Fruit fly (Drosophila melanogaster) whole organism, embryonic: ENCODE results near the gene mad2.

Experiments used
- Aef1 ChIP-seq: fragments of 200-800 bp; sonication (Bioruptor generic); IDR thresholded peaks from 3 replicates; pipeline ENCODE4 v1.3.6; 2022; ENCODE audit warnings: missing biosample characterization, missing genetic modification characterization
- Atf6 ChIP-seq: fragments of 200-800 bp; sonication (Bioruptor generic); IDR thresholded peaks from 2 replicates; pipeline ENCODE4 v1.3.6; 2022; ENCODE audit warnings: missing biosample characterization, missing genetic modification characterization
- Bdp1 ChIP-seq: fragments of 200-800 bp; sonication (Bioruptor generic); optimal IDR thresholded peaks from 3 replicates; lab custom pipeline; 2016; ENCODE audit warnings: missing biosample characterization, missing genetic modification characterization
- BtbVII ChIP-seq: fragments of 200-800 bp; sonication (Bioruptor generic); optimal IDR thresholded peaks from 3 replicates; lab custom pipeline; 2017; ENCODE audit warnings: missing biosample characterization, mild to moderate bottlenecking, missing genetic modification characterization
- C15 ChIP-seq: fragments of 200-800 bp; sonication (Bioruptor generic); IDR thresholded peaks from 3 replicates; pipeline ENCODE4 v1.3.6; 2022; ENCODE audit warnings: missing biosample characterization, missing genetic modification characterization
- CG10431 ChIP-seq: fragments of 200-800 bp; sonication (Bioruptor generic); optimal IDR thresholded peaks from 3 replicates; lab custom pipeline; 2018; ENCODE audit warnings: missing biosample characterization, mild to moderate bottlenecking, missing genetic modification characterization
- CG11093 ChIP-seq: fragments of 200-800 bp; sonication (Bioruptor generic); IDR thresholded peaks from 3 replicates; pipeline ENCODE4 v1.3.6; 2022; ENCODE audit warnings: missing biosample characterization, missing genetic modification characterization
- CG11696 ChIP-seq: fragments of 200-800 bp; sonication (Bioruptor generic); IDR thresholded peaks from 2 replicates; pipeline ENCODE4 v1.3.6; 2022; ENCODE audit warnings: missing biosample characterization, missing genetic modification characterization
- CG13123 ChIP-seq: fragments of 200-800 bp; sonication (Bioruptor generic); optimal IDR thresholded peaks from 2 replicates; lab custom pipeline; 2016; ENCODE audit warnings: missing biosample characterization, missing genetic modification characterization
- CG13424 ChIP-seq: fragments of 200-800 bp; sonication (Bioruptor generic); optimal IDR thresholded peaks from 2 replicates; lab custom pipeline; 2019; ENCODE audit warnings: missing biosample characterization, mild to moderate bottlenecking, missing genetic modification characterization, moderate library complexity
- CG1529 ChIP-seq: fragments of 200-800 bp; sonication (Bioruptor generic); optimal IDR thresholded peaks from 3 replicates; lab custom pipeline; 2018; ENCODE audit warnings: missing biosample characterization, missing genetic modification characterization
- CG1602 ChIP-seq: fragments of 200-800 bp; sonication (Bioruptor generic); optimal IDR thresholded peaks from 3 replicates; lab custom pipeline; 2016; ENCODE audit warnings: missing biosample characterization, missing genetic modification characterization
- CG17359 ChIP-seq: fragments of 200-800 bp; sonication (Bioruptor generic); optimal IDR thresholded peaks from 3 replicates; lab custom pipeline; 2018; ENCODE audit warnings: missing biosample characterization, mild to moderate bottlenecking, missing genetic modification characterization, moderate library complexity
- CG1832 ChIP-seq: fragments of 200-800 bp; sonication (Bioruptor generic); optimal IDR thresholded peaks from 2 replicates; lab custom pipeline; 2017; ENCODE audit warnings: missing biosample characterization, mild to moderate bottlenecking, missing genetic modification characterization, inconsistent platforms
- CG4360 ChIP-seq: fragments of 200-800 bp; sonication (Bioruptor generic); IDR thresholded peaks from 2 replicates; pipeline ENCODE4 v1.3.6; 2022; ENCODE audit warnings: missing biosample characterization, missing genetic modification characterization
- CG5953 ChIP-seq: fragments of 200-800 bp; sonication (Bioruptor generic); IDR thresholded peaks from 2 replicates; pipeline ENCODE4 v1.3.6; 2022; ENCODE audit warnings: missing biosample characterization, missing genetic modification characterization
- CG6683 ChIP-seq: fragments of 200-800 bp; sonication (Bioruptor generic); optimal IDR thresholded peaks from 2 replicates; lab custom pipeline; 2017; ENCODE audit warnings: missing biosample characterization, mild to moderate bottlenecking, missing genetic modification characterization, missing genetic modification reagents
- CG6689 ChIP-seq: fragments of 200-800 bp; sonication (Bioruptor generic); IDR thresholded peaks from 2 replicates; pipeline ENCODE4 v1.3.6; 2022; ENCODE audit warnings: missing biosample characterization, missing genetic modification characterization
- CG6765 ChIP-seq: fragments of 200-800 bp; sonication (Bioruptor generic); optimal IDR thresholded peaks from 3 replicates; lab custom pipeline; 2017; ENCODE audit warnings: missing biosample characterization, mild to moderate bottlenecking, missing genetic modification characterization
- CG6813 ChIP-seq: fragments of 200-800 bp; sonication (Bioruptor generic); optimal IDR thresholded peaks from 2 replicates; lab custom pipeline; 2017; ENCODE audit warnings: missing biosample characterization, missing genetic modification characterization, mild to moderate bottlenecking, moderate library complexity, missing genetic modification reagents
- Chrac-16 ChIP-seq: fragments of 200-800 bp; sonication (Bioruptor generic); optimal IDR thresholded peaks from 3 replicates; lab custom pipeline; 2016; ENCODE audit warnings: missing biosample characterization, missing genetic modification characterization
- CoRest ChIP-seq: fragments of 200-800 bp; sonication (Bioruptor generic); optimal IDR thresholded peaks from 3 replicates; lab custom pipeline; 2018; ENCODE audit warnings: missing biosample characterization, mild to moderate bottlenecking, missing genetic modification characterization, moderate library complexity
- Deaf1 ChIP-seq: fragments of 200-800 bp; optimal IDR thresholded peaks from 3 replicates; lab custom pipeline; 2019; ENCODE audit warnings: missing biosample characterization, mild to moderate bottlenecking, missing genetic modification characterization, moderate library complexity
- Dp ChIP-seq: fragments of 200-800 bp; sonication (Bioruptor generic); optimal IDR thresholded peaks from 2 replicates; lab custom pipeline; 2018; ENCODE audit warnings: missing biosample characterization, mild to moderate bottlenecking, missing genetic modification characterization, moderate library complexity
- Ets97D ChIP-seq: fragments of 200-800 bp; sonication (Bioruptor generic); optimal IDR thresholded peaks from 3 replicates; lab custom pipeline; 2016; ENCODE audit warnings: missing biosample characterization, missing genetic modification characterization
- H15 ChIP-seq: fragments of 200-800 bp; sonication (Bioruptor generic); IDR thresholded peaks from 3 replicates; pipeline ENCODE4 v1.3.6; 2022; ENCODE audit warnings: missing biosample characterization, missing genetic modification characterization
- HmgD ChIP-seq: fragments of 200-800 bp; sonication (Bioruptor generic); optimal IDR thresholded peaks from 3 replicates; lab custom pipeline; 2016; ENCODE audit warnings: missing biosample characterization, missing genetic modification characterization
- Kr ChIP-seq: fragments of 200-800 bp; sonication (Bioruptor generic); optimal IDR thresholded peaks from 2 replicates; lab custom pipeline; 2017; ENCODE audit warnings: missing biosample characterization, mild to moderate bottlenecking, missing genetic modification characterization
- Med ChIP-seq: fragments of 200-800 bp; sonication (Bioruptor generic); peaks from one replicate; lab custom pipeline; 2016; ENCODE audit warnings: missing biosample characterization, missing genetic modification characterization, mild to moderate bottlenecking, inconsistent platforms, moderate library complexity
- NC2α ChIP-seq: fragments of 200-800 bp; sonication (Bioruptor generic); optimal IDR thresholded peaks from 2 replicates; lab custom pipeline; 2016; ENCODE audit warnings: missing biosample characterization, missing genetic modification characterization
- Opbp ChIP-seq: fragments of 200-800 bp; sonication (Bioruptor generic); IDR thresholded peaks from 3 replicates; pipeline ENCODE4 v1.3.6; 2022; ENCODE audit warnings: missing biosample characterization, missing genetic modification characterization; ENCODE audit not compliant: partially characterized antibody
- Stat92E ChIP-seq, 3 experiments: fragments of >200 bp in 2 of 3; fragments of 200-800 bp in 1 of 3; sonication (Bioruptor generic) in 1 of 3; optimal IDR thresholded peaks; 2 replicates each; lab custom pipeline; 2017 to 2019; ENCODE audit warnings: missing biosample characterization in 3 of 3, missing genetic modification characterization in 3 of 3, mild to moderate bottlenecking in 1 of 3, moderate library complexity in 1 of 3
- Xbp1 ChIP-seq: fragments of 200-800 bp; sonication (Bioruptor generic); optimal IDR thresholded peaks from 3 replicates; lab custom pipeline; 2016; ENCODE audit warnings: missing biosample characterization, mild to moderate bottlenecking, missing genetic modification characterization
- ac ChIP-seq: fragments of 200-800 bp; sonication (Bioruptor generic); optimal IDR thresholded peaks from 3 replicates; lab custom pipeline; 2017; ENCODE audit warnings: missing biosample characterization, mild to moderate bottlenecking, missing genetic modification characterization
- corto ChIP-seq: fragments of 200-800 bp; sonication (Bioruptor generic); optimal IDR thresholded peaks from 2 replicates; lab custom pipeline; 2016; ENCODE audit warnings: missing biosample characterization, mild to moderate bottlenecking, missing genetic modification characterization, moderate library complexity
- exex ChIP-seq: fragments of 200-800 bp; sonication (Bioruptor generic); optimal IDR thresholded peaks from 4 replicates; lab custom pipeline; 2018; ENCODE audit warnings: missing biosample characterization, mild to moderate bottlenecking, missing genetic modification characterization, moderate library complexity
- ftz-f1 ChIP-seq: fragments of 200-800 bp; sonication (Bioruptor generic); optimal IDR thresholded peaks from 2 replicates; lab custom pipeline; 2016; ENCODE audit warnings: missing biosample characterization, missing genetic modification characterization
- hb ChIP-seq: fragments of 200-800 bp; sonication (Bioruptor generic); IDR thresholded peaks from 3 replicates; pipeline ENCODE4 v1.3.6; 2022; ENCODE audit warnings: missing biosample characterization, missing genetic modification characterization; ENCODE audit not compliant: partially characterized antibody
- hth ChIP-seq: fragments of >200 bp; optimal IDR thresholded peaks from 2 replicates; lab custom pipeline; 2017; ENCODE audit warnings: inconsistent platforms
- lov ChIP-seq, 2 experiments: fragments of 200-800 bp in 1 of 2; fragments of >200 bp in 1 of 2; sonication (Bioruptor generic) in 1 of 2; IDR thresholded peaks in 1 of 2; optimal IDR thresholded peaks in 1 of 2; 2 replicates in 1 of 2; 3 replicates in 1 of 2; pipeline versions ENCODE4 v1.3.6 to Lab custom; 2017 to 2022; ENCODE audit warnings: missing biosample characterization in 1 of 2, missing genetic modification characterization in 1 of 2
- onecut ChIP-seq: fragments of 200-800 bp; sonication (Bioruptor generic); IDR thresholded peaks from 2 replicates; pipeline ENCODE4 v1.3.6; 2022; ENCODE audit warnings: missing biosample characterization, missing genetic modification characterization
- psq ChIP-seq: fragments of 200-800 bp; sonication (Bioruptor generic); optimal IDR thresholded peaks from 2 replicates; lab custom pipeline; 2017; ENCODE audit warnings: missing biosample characterization, missing genetic modification characterization
- run ChIP-seq: fragments of 200-800 bp; sonication (Bioruptor generic); optimal IDR thresholded peaks from 3 replicates; lab custom pipeline; 2018; ENCODE audit warnings: missing biosample characterization, mild to moderate bottlenecking, missing genetic modification characterization
- sc ChIP-seq, 3 experiments: fragments of >200 bp in 2 of 3; fragments of 200-800 bp in 1 of 3; sonication (Bioruptor generic) in 1 of 3; optimal IDR thresholded peaks; 2 replicates in 2 of 3; 3 replicates in 1 of 3; lab custom pipeline; 2017; ENCODE audit warnings: mild to moderate bottlenecking in 1 of 3, missing biosample characterization in 1 of 3, missing genetic modification characterization in 1 of 3, missing genetic modification reagents in 1 of 3
- sisA ChIP-seq: fragments of 200-800 bp; sonication (Bioruptor generic); IDR thresholded peaks from 2 replicates; pipeline ENCODE4 v1.3.6; 2022; ENCODE audit warnings: missing biosample characterization, missing genetic modification characterization
- slou ChIP-seq: fragments of 200-800 bp; sonication (Bioruptor generic); optimal IDR thresholded peaks from 3 replicates; lab custom pipeline; 2016; ENCODE audit warnings: missing biosample characterization, missing genetic modification characterization
- sr ChIP-seq: fragments of 200-800 bp; sonication (Bioruptor generic); IDR thresholded peaks from 3 replicates; pipeline ENCODE4 v1.3.6; 2022; ENCODE audit warnings: missing biosample characterization, missing genetic modification characterization
- zfh1 ChIP-seq: fragments of 200-800 bp; sonication (Bioruptor generic); IDR thresholded peaks from 3 replicates; pipeline ENCODE4 v1.3.6; 2022; ENCODE audit warnings: missing biosample characterization, missing genetic modification characterization
- zfh2 ChIP-seq: fragments of 200-800 bp; sonication (Bioruptor generic); optimal IDR thresholded peaks from 2 replicates; lab custom pipeline; 2016; ENCODE audit warnings: missing biosample characterization, missing genetic modification characterization

mad2 gene

dm6 chr3L:5764922-5765843 lies 47.7 kb downstream of the mad2 start, which contains the start of gene CG10576 (continued):
- TF ChIP-seq CG6813 (GFP tag; lab: Kevin White, UChicago) (no peak), CoRest (tag; lab: Kevin White, UChicago) (no peak), Opbp (GFP tag; lab: Robert Waterston, UW) (0 out of 3 replicates have a peak, but pooled peaks have one; percentile 5), hb (no peak), Ets97D (GFP tag; lab: Kevin White, UChicago) (peak; percentile 73), Med (GFP tag; lab: Kevin White, UChicago) (peak; percentile 86), H15 (no peak), BtbVII (GFP tag; lab: Kevin White, UChicago) (no peak), zfh1 (GFP tag; lab: Robert Waterston, UW) (no peak), psq (GFP tag; lab: Kevin White, UChicago) (no peak), CG13424 (no peak), zfh2 (peak; percentile 3), CG6689 (GFP tag; lab: Robert Waterston, UW) (no peak), corto (no peak), Chrac-16 (GFP tag; lab: Kevin White, UChicago) (no peak), Atf6 (no peak), onecut (no peak), Stat92E (GFP tag; optimal IDR thresholded peaks at IDR 0.05; lab: Kevin White, UChicago) (no peak), Dp (peak; percentile 76), sc (optimal IDR thresholded peaks at IDR 0.05; lab: Kevin White, UChicago) (no peak), sc (GFP tag; optimal IDR thresholded peaks at IDR 0.05; lab: Kevin White, UChicago) (no peak), CG6683 (GFP tag; lab: Kevin White, UChicago) (no peak), Xbp1 (GFP tag; lab: Kevin White, UChicago) (peak; percentile 43), sisA (GFP tag; lab: Robert Waterston, UW) (no peak), CG4360 (no peak), CG1529 (GFP tag; lab: Kevin White, UChicago) (no peak), ac (no peak), CG1602 (no peak), CG5953 (GFP tag; lab: Robert Waterston, UW) (no peak), CG1832 (GFP tag; lab: Kevin White, UChicago) (no peak), Kr (GFP tag; lab: Kevin White, UChicago) (no peak), NC2α (GFP tag; lab: Kevin White, UChicago) (no peak), exex (tag; lab: Kevin White, UChicago) (no peak), ftz-f1 (GFP tag; lab: Kevin White, UChicago) (no peak), hth (lab: Kevin White, UChicago) (no peak), C15 (no peak), sr (GFP tag; lab: Robert Waterston, UW) (no peak), HmgD (GFP tag; lab: Kevin White, UChicago) (no peak), Deaf1 (tag; lab: Kevin White, UChicago) (no peak), lov (optimal IDR thresholded peaks at IDR 0.05; lab: Kevin White, UChicago) (no peak), lov (GFP tag; IDR thresholded peaks at IDR 0.05; lab: Robert Waterston, UW) (no peak), CG17359 (tag; lab: Kevin White, UChicago) (no peak), CG11093 (GFP tag; lab: Robert Waterston, UW) (no peak), run (tag; lab: Kevin White, UChicago) (no peak), CG10431 (GFP tag; lab: Kevin White, UChicago) (no peak), CG6765 (GFP tag; lab: Kevin White, UChicago) (no peak), CG11696 (GFP tag; lab: Robert Waterston, UW) (no peak), slou (no peak), Aef1 (no peak), CG13123 (GFP tag; lab: Kevin White, UChicago) (no peak), Bdp1 (GFP tag; lab: Kevin White, UChicago) (no peak)
